Worm (Caenorhabditis elegans): Measurements from ENCODE around the gene hsp-3.

ce11 chrX:6059163-6059782, 32.7 kb downstream of the hsp-3 start:
- TF ChIP-seq unc-55 (GFP tag; optimal IDR thresholded peaks at IDR 0.05) = no peak
- TF ChIP-seq rnt-1 (tag; optimal IDR thresholded peaks at IDR 0.05) = no peak
- TF ChIP-seq nhr-232 (tag; optimal IDR thresholded peaks at IDR 0.05) = no peak
- no peak for TF ChIP-seq nhr-11 (tag; optimal IDR thresholded peaks at IDR 0.05)

Measured in whole organism, late embryonic.